Fruit fly (Drosophila melanogaster): ENCODE results near the gene CG31142.

Gene CG31142

DNA sequence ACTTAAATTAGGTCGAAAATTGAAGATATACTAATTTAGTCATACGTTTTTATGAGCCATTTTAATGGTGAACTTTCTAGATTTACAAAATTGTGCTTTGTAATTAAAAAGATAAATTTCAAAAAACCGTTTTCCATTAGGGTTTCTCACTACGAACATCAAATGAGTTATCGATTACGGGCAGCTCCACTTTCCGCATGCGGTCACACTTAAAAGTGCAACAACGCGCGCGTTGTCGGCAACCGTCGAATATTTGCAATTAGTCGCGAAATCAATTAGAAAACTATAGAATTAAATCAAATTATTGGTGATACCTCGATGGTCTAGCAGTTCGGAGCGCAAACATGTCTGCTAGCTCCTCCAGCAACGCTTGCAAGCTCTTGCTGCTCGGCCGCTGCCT, 4.8 kb upstream of the CG31142 start, which contains the start of gene Ndc1:
Ndc1 (plus strand) TSS at position 200 of the 400 bp plus-strand sequence.
- TF ChIP-seq Dll (GFP tag; IDR thresholded peaks at IDR 0.05; ENCODE audit: partially characterized antibody), result peak; percentile 47; the same call in 2 of the 4 replicates
- no peak for TF ChIP-seq en (GFP tag; optimal IDR thresholded peaks at IDR 0.05)
- TF ChIP-seq CG2875 (GFP tag; optimal IDR thresholded peaks at IDR 0.05), result no peak
- TF ChIP-seq CG42726 (GFP tag; IDR thresholded peaks at IDR 0.05; ENCODE audit: partially characterized antibody), result 0 out of 2 replicates have a peak, but pooled peaks have one; percentile 2
- TF ChIP-seq tio (GFP tag; optimal IDR thresholded peaks at IDR 0.05), result no peak
- no peak for TF ChIP-seq CG2678 (tag; optimal IDR thresholded peaks at IDR 0.05)
- TF ChIP-seq CG13624 (GFP tag; optimal IDR thresholded peaks at IDR 0.05), result no peak
- no peak for TF ChIP-seq Sox102F (GFP tag; optimal IDR thresholded peaks at IDR 0.05)
- TF ChIP-seq ssp (GFP tag; IDR thresholded peaks at IDR 0.05), result peak; percentile 74
- TF ChIP-seq CG6813 (GFP tag; optimal IDR thresholded peaks at IDR 0.05), result no peak
- TF ChIP-seq gfzf (GFP tag; optimal IDR thresholded peaks at IDR 0.05), result peak; percentile 66
- TF ChIP-seq E2f2 (GFP tag; IDR thresholded peaks at IDR 0.05), result peak; percentile 84
- TF ChIP-seq klu (GFP tag; IDR thresholded peaks at IDR 0.05), result no peak
- TF ChIP-seq CG17568 (GFP tag; optimal IDR thresholded peaks at IDR 0.05), result peak; percentile 100
- peak; percentile 32 for TF ChIP-seq CG14710 (tag; optimal IDR thresholded peaks at IDR 0.05)
- TF ChIP-seq CG7839 (tag; optimal IDR thresholded peaks at IDR 0.05), result no peak
- TF ChIP-seq CG7786 (GFP tag; optimal IDR thresholded peaks at IDR 0.05), result no peak
- no peak for TF ChIP-seq D19A (tag; optimal IDR thresholded peaks at IDR 0.05)
- peak; percentile 57 for TF ChIP-seq CG2116 (GFP tag; optimal IDR thresholded peaks at IDR 0.05)
- peak; percentile 36; the same call in 1 of the 2 replicates for TF ChIP-seq hbn (GFP tag; IDR thresholded peaks at IDR 0.05; ENCODE audit: partially characterized antibody)
- TF ChIP-seq CG8478 (optimal IDR thresholded peaks at IDR 0.05), result no peak
- peak; percentile 62 for TF ChIP-seq pzg (GFP tag; optimal IDR thresholded peaks at IDR 0.05)
- TF ChIP-seq Sry-δ (GFP tag; optimal IDR thresholded peaks at IDR 0.05), result peak; percentile 49
- peak; percentile 95 for TF ChIP-seq wek (GFP tag; optimal IDR thresholded peaks at IDR 0.05)
- TF ChIP-seq mam (GFP tag; optimal IDR thresholded peaks at IDR 0.05), result no peak
- no peak for TF ChIP-seq CG9876 (GFP tag; optimal IDR thresholded peaks at IDR 0.05)
- no peak for TF ChIP-seq NFAT (GFP tag; IDR thresholded peaks at IDR 0.05)
- peak; percentile 21 for TF ChIP-seq Ets97D (GFP tag; optimal IDR thresholded peaks at IDR 0.05)
- TF ChIP-seq pb (GFP tag; optimal IDR thresholded peaks at IDR 0.05), result no peak
- TF ChIP-seq Trl (optimal IDR thresholded peaks at IDR 0.05), result no peak
- TF ChIP-seq Trl (GFP tag; optimal IDR thresholded peaks at IDR 0.05), result no peak
- no peak for TF ChIP-seq HLHmδ (GFP tag; optimal IDR thresholded peaks at IDR 0.05)
- TF ChIP-seq p53 (GFP tag; optimal IDR thresholded peaks at IDR 0.05), result no peak
- no peak for TF ChIP-seq lov (optimal IDR thresholded peaks at IDR 0.05)
- TF ChIP-seq lov (GFP tag; IDR thresholded peaks at IDR 0.05), result no peak
- peak; percentile 72; the same call in 1 of the 4 replicates for TF ChIP-seq chinmo (GFP tag; IDR thresholded peaks at IDR 0.05; ENCODE audit: partially characterized antibody)
- TF ChIP-seq CG16813 (GFP tag; IDR thresholded peaks at IDR 0.05; ENCODE audit: partially characterized antibody), result peak; percentile 24; the same call in 1 of the 3 replicates
- peak; percentile 15; the same call in 1 of the 2 replicates for TF ChIP-seq amos (GFP tag; IDR thresholded peaks at IDR 0.05; ENCODE audit: partially characterized antibody)
- no peak for TF ChIP-seq CTCF (GFP tag; optimal IDR thresholded peaks at IDR 0.05)
- TF ChIP-seq CG2712 (tag; optimal IDR thresholded peaks at IDR 0.05), result no peak
- no peak for TF ChIP-seq croc (GFP tag; conservative IDR thresholded peaks at IDR 0.05)
- no peak for TF ChIP-seq odd (GFP tag; optimal IDR thresholded peaks at IDR 0.05)
- TF ChIP-seq Hsf (GFP tag; optimal IDR thresholded peaks at IDR 0.05), result no peak
- no peak for TF ChIP-seq br (optimal IDR thresholded peaks at IDR 0.05)
- no peak for TF ChIP-seq pros (GFP tag; optimal IDR thresholded peaks at IDR 0.05)
- no peak for TF ChIP-seq CG16815 (GFP tag; optimal IDR thresholded peaks at IDR 0.05)
- no peak for TF ChIP-seq chif (GFP tag; optimal IDR thresholded peaks at IDR 0.05)
- no peak for TF ChIP-seq CG9215 (GFP tag; IDR thresholded peaks at IDR 0.05)
- peak; percentile 29; the same call in 1 of the 2 replicates for TF ChIP-seq Adf1 (GFP tag; IDR thresholded peaks at IDR 0.05)
- no peak for TF ChIP-seq trh (GFP tag; optimal IDR thresholded peaks at IDR 0.05)
- TF ChIP-seq Hmx (GFP tag; optimal IDR thresholded peaks at IDR 0.05), result no peak
- TF ChIP-seq CG4328 (GFP tag; optimal IDR thresholded peaks at IDR 0.05), result no peak
- no peak for TF ChIP-seq CG8944 (GFP tag; optimal IDR thresholded peaks at IDR 0.05)

All from whole organism, embryonic.